Worm (Caenorhabditis elegans): ENCODE results near the gene alh-6.
"Not testable (repeated sequence)": the region's sequence is repeated elsewhere in the genome, so short reads cannot be mapped to it uniquely, and the experiment has no call there.

Gene alh-6

ce11 chrII:1320987-1321807 is 11.3 kb upstream of the alh-6 start, which contains the start of gene vig-1:
Gene vig-1 (plus strand): TSS chrII:1321037.
- TF ChIP-seq unc-62 (GFP tag; optimal IDR thresholded peaks at IDR 0.05): no peak

ce11 chrII:1320412-1320811 is 10.5 kb upstream of the alh-6 start:
- TF ChIP-seq unc-62 (GFP tag; optimal IDR thresholded peaks at IDR 0.05): no peak

- no peak for TF ChIP-seq unc-62 (GFP tag; optimal IDR thresholded peaks at IDR 0.05)
These were observed 5.3 kb upstream of the alh-6 start for ce11 chrII:1315245-1315644.

DNA sequence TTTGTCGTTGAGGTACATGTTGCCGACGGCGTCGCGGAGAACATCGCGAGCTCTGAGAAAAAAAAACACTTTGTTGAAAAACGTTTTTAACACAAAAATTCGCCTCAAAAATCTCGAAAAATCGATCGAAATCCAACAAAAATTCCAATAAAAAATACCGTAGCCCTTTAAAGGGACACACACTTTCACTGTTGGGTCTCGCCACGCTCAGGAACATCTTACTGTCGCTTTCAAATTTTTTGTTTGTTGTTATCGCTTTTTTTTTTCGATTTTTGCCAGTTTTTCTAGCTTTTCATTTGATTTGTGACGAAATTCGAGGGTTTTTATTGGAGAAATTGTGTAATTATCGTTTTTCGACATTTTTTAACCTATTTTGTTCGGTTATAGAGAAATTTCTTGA is 3.4 kb downstream of the alh-6 start:
- TF ChIP-seq unc-62 (GFP tag; optimal IDR thresholded peaks at IDR 0.05): no peak

- no peak for TF ChIP-seq unc-62 (GFP tag; optimal IDR thresholded peaks at IDR 0.05)
These were observed 3.9 kb downstream of the alh-6 start, which contains the start of gene emc-2 for ce11 chrII:1306036-1306435. Gene emc-2 (minus strand): TSS chrII:1306136.

DNA sequence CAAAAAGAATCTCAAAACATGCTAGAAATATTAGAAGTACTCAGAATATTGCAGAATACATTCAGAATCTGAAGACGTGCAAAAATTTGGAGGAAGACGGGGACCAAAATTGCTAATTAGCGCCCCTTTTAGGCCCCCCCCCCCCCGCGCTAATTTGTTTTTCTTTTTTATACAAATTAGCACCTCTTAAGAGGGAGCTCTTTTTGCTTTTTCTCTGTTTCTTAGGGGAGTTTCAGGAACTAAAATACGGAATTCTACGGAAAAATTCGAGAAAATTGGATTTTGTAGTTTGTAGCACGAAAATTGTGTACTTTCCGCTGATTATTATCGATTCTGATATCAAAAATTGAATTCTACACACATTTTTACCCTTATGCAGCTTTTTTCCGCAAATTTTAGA is 8.4 kb downstream of the alh-6 start, which contains the start of gene glb-31:
glb-31 (minus strand) TSS at position 101 of the 400 bp plus-strand sequence.
- no peak for TF ChIP-seq unc-62 (GFP tag; optimal IDR thresholded peaks at IDR 0.05)

ce11 chrII:1298169-1298568 is 11.8 kb downstream of the alh-6 start, which contains the start of gene Y57G7A.1:
Gene Y57G7A.1 (plus strand): TSS chrII:1298469.
- TF ChIP-seq unc-62 (GFP tag; optimal IDR thresholded peaks at IDR 0.05): no peak

DNA sequence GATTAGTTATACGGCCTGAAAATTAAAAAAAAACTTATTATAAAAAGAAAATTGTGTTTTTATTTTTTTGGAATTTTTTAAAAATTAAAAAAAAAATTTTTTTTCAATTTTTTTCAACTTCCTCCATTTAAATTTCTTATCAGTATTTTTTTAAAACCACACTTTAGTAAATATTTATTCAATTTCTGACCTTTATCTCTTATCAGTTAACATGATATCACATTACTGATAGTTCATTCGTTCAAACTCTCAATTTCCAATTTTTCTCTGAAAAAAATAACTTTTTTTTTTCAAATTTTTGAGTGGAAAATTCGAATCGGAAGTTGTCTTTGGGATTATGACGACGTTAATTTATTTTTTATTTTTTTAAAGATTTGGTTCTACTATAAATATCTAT is 12.2 kb downstream of the alh-6 start:
- no peak for TF ChIP-seq unc-62 (GFP tag; optimal IDR thresholded peaks at IDR 0.05)

DNA sequence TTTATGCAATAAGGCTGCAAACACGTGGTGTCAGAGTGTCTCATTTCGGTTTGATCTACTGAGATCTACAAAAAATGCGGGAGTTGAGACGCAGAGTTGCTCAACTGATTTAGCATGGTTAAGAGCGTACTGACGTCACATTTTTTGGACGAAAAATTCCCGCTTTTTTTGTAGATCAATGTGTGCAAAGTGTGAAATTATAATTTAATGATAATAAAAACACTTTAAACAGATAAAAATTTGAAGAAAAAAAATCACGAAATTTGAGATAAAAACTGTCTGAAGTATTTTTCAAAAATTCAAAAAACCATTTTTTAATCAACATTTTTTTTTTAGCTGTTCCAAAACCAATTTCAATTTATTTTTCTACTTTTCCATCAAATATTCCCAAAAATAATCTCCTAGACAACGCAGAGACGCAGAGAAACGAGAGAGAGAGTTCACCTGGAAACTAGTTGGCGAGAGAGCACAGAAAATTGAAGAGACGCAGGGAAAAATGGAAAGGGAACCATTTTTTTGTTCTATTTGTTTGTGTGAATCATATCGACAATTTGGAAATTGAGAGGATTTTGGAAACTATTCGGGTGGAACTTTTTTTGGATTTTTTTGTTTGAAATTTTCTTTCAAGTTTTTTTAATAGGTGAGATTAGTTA is 12.8 kb downstream of the alh-6 start:
- TF ChIP-seq unc-62 (GFP tag; optimal IDR thresholded peaks at IDR 0.05): no peak

DNA sequence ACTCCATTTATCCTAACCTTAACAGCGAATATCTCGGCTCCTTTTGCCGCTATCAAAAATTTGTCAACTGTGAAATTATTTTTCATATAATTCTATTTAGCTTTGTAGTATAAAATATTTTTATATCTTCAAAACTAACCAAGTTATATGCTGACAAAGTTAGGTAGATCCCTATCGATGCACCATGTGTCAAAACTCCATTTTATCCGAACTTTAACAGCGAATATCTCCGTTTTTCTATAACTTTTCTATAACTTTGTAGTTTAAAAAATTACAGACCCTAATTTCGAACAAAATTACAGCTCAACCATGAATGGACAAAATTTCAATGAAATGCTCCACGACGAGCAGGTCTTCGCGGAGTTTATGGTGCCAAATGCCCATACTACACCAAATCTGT is 14.2 kb downstream of the alh-6 start, which contains the start of gene Y57G7A.2:
Y57G7A.2 (plus strand) TSS at position 301 of the 400 bp plus-strand sequence.
- no peak for TF ChIP-seq unc-62 (GFP tag; optimal IDR thresholded peaks at IDR 0.05)

ce11 chrII:1293157-1293556 is 16.8 kb downstream of the alh-6 start, which contains the start of gene srz-64:
Gene srz-64 (minus strand): TSS chrII:1293257.
- no peak for TF ChIP-seq unc-62 (GFP tag; optimal IDR thresholded peaks at IDR 0.05)

- no peak for TF ChIP-seq unc-62 (GFP tag; optimal IDR thresholded peaks at IDR 0.05)
These were observed 24.4 kb downstream of the alh-6 start, which contains the start of the genes Y57G7A.6 and Y57G7A.3 for ce11 chrII:1285514-1285913. Gene Y57G7A.6 (minus strand): TSS chrII:1285614. Gene Y57G7A.3 (plus strand): TSS chrII:1285782.

DNA sequence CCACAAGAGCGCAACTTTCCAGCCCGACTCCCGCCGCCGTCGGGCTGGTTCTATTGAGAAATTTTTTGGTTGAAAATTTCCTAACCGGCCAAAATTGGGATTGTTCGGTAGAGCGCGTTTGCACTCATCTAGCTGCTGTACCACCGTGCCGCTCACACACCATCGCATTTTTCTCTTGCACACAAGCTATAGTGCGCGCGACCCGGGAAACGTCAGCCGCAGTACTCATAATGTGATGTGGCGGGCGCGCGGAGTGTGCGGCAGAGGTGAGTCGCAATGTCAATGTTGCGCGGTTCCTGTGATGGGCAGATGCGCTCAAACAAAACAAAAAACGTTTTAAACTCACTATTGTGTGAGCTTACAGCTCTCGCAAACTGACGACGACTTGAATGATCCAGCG is 24.9 kb downstream of the alh-6 start:
- no peak for TF ChIP-seq unc-62 (GFP tag; optimal IDR thresholded peaks at IDR 0.05)

ce11 chrII:1278350-1278749 is 31.6 kb downstream of the alh-6 start, which contains the start of gene srz-63:
Gene srz-63 (plus strand): TSS chrII:1278650.
- TF ChIP-seq unc-62 (GFP tag; optimal IDR thresholded peaks at IDR 0.05): not testable (repeated sequence)

ce11 chrII:1276778-1277177 is 33.2 kb downstream of the alh-6 start, which contains the start of gene Y57G7A.11:
Gene Y57G7A.11 (minus strand): TSS chrII:1276878.
- TF ChIP-seq unc-62 (GFP tag; optimal IDR thresholded peaks at IDR 0.05): no peak

ce11 chrII:1275439-1275838 is 34.5 kb downstream of the alh-6 start, which contains the start of gene Y57G7A.5:
Gene Y57G7A.5 (minus strand): TSS chrII:1275539.
- no peak for TF ChIP-seq unc-62 (GFP tag; optimal IDR thresholded peaks at IDR 0.05)
